Fruit fly (Drosophila melanogaster) whole organism, pupa: ENCODE data around the gene CG13002.

Experiments used
- CG12605 ChIP-seq: fragments of 200-800 bp; sonication (Bioruptor generic); IDR thresholded peaks from 2 replicates; pipeline ENCODE4 v1.3.6; 2022; ENCODE audit warnings: missing biosample characterization, missing genetic modification characterization
- CG13204 ChIP-seq: fragments of 200-800 bp; sonication (Bioruptor generic); optimal IDR thresholded peaks from 2 replicates; lab custom pipeline; 2018; ENCODE audit warnings: missing biosample characterization, mild to moderate bottlenecking, missing genetic modification characterization, moderate library complexity
- CG15710 ChIP-seq: fragments of 200-800 bp; sonication (Bioruptor generic); optimal IDR thresholded peaks from 2 replicates; lab custom pipeline; 2018; ENCODE audit warnings: missing biosample characterization, mild to moderate bottlenecking, missing genetic modification characterization, moderate library complexity
- CG17806 ChIP-seq: fragments of 200-800 bp; sonication (Bioruptor generic); optimal IDR thresholded peaks from 2 replicates; lab custom pipeline; 2018; ENCODE audit warnings: missing biosample characterization, mild to moderate bottlenecking, missing genetic modification characterization, moderate library complexity
- CG34367 ChIP-seq: fragments of 200-800 bp; sonication (Bioruptor generic); optimal IDR thresholded peaks from 2 replicates; lab custom pipeline; 2018; ENCODE audit warnings: missing biosample characterization, mild to moderate bottlenecking, missing genetic modification characterization
- CG8301 ChIP-seq: fragments of 200-800 bp; sonication (Bioruptor generic); optimal IDR thresholded peaks from 2 replicates; lab custom pipeline; 2018; ENCODE audit warnings: missing biosample characterization, mild to moderate bottlenecking, missing genetic modification characterization
- EcR ChIP-seq: fragments of 200-800 bp; sonication (Bioruptor generic); optimal IDR thresholded peaks from 3 replicates; lab custom pipeline; 2019; ENCODE audit warnings: missing biosample characterization, missing genetic modification characterization, mild to moderate bottlenecking, moderate library complexity, missing genetic modification reagents
- fd96Ca ChIP-seq: fragments of 200-800 bp; sonication (Bioruptor generic); IDR thresholded peaks from 3 replicates; pipeline ENCODE4 v1.3.6; 2022; ENCODE audit warnings: missing biosample characterization, missing genetic modification characterization

dm6 chrX:16867622-16868021 lies 22.0 kb upstream of the CG13002 start:
- TF ChIP-seq CG8301 (tag; lab: Kevin White, UChicago) = no peak
- TF ChIP-seq CG17806 (tag; lab: Kevin White, UChicago) = no peak
- TF ChIP-seq CG13204 (GFP tag; lab: Kevin White, UChicago) = no peak
- no peak for TF ChIP-seq EcR (GFP tag; lab: Kevin White, UChicago)
- TF ChIP-seq CG15710 = no peak
- TF ChIP-seq fd96Ca = no peak
- no peak for TF ChIP-seq CG12605 (GFP tag; lab: Robert Waterston, UW)
- no peak for TF ChIP-seq CG34367
